Fruit fly (Drosophila melanogaster): ENCODE data around the gene CG7202.

The CG7202 gene

dm6 chr3L:21460149-21460873, 32.3 kb downstream of the CG7202 start (continued):
- peak; percentile 39 for TF ChIP-seq Jarid2 (GFP tag; optimal IDR thresholded peaks at IDR 0.05)
- peak; percentile 26 for TF ChIP-seq CG12769 (tag; optimal IDR thresholded peaks at IDR 0.05)
- TF ChIP-seq Adf1 (GFP tag; IDR thresholded peaks at IDR 0.05) = peak; percentile 89
- peak; percentile 70 for TF ChIP-seq Med (GFP tag)
- TF ChIP-seq vvl (GFP tag; IDR thresholded peaks at IDR 0.05) = peak; percentile 77
- TF ChIP-seq pita (GFP tag; optimal IDR thresholded peaks at IDR 0.05) = no peak
- peak; percentile 93 for TF ChIP-seq Nf-YC (tag; optimal IDR thresholded peaks at IDR 0.05)
- TF ChIP-seq cato (GFP tag; optimal IDR thresholded peaks at IDR 0.05; ENCODE audit: borderline replicate concordance) = no peak
- TF ChIP-seq PHDP (tag; optimal IDR thresholded peaks at IDR 0.05) = no peak
- peak; percentile 48 for TF ChIP-seq ewg (GFP tag; optimal IDR thresholded peaks at IDR 0.05)
- no peak for TF ChIP-seq CG3995 (GFP tag; optimal IDR thresholded peaks at IDR 0.05)

dm6 chr3L:21458736-21459135, 33.8 kb downstream of the CG7202 start:
- TF ChIP-seq ash1 (GFP tag; optimal IDR thresholded peaks at IDR 0.05) = no peak
- TF ChIP-seq Nf-YB (GFP tag; optimal IDR thresholded peaks at IDR 0.05) = peak; percentile 78
- no peak for TF ChIP-seq pan (optimal IDR thresholded peaks at IDR 0.05)
- no peak for TF ChIP-seq pan (GFP tag; optimal IDR thresholded peaks at IDR 0.05 in 1 of 2, IDR thresholded peaks at IDR 0.05 in 1 of 2)
- TF ChIP-seq tup (GFP tag; optimal IDR thresholded peaks at IDR 0.05) = no peak
- no peak for TF ChIP-seq tap (tag; optimal IDR thresholded peaks at IDR 0.05)
- no peak for TF ChIP-seq Ets97D (GFP tag; optimal IDR thresholded peaks at IDR 0.05)
- no peak for TF ChIP-seq CG17385 (GFP tag; optimal IDR thresholded peaks at IDR 0.05)
- TF ChIP-seq yki (optimal IDR thresholded peaks at IDR 0.05) = no peak
- no peak for TF ChIP-seq CG5245 (GFP tag; optimal IDR thresholded peaks at IDR 0.05)
- peak; percentile 70 for TF ChIP-seq grau (tag; optimal IDR thresholded peaks at IDR 0.05)
- TF ChIP-seq prd (optimal IDR thresholded peaks at IDR 0.05) = no peak
- no peak for TF ChIP-seq prd (GFP tag; IDR thresholded peaks at IDR 0.05)
- no peak for TF ChIP-seq CG12942 (GFP tag; optimal IDR thresholded peaks at IDR 0.05)
- no peak for TF ChIP-seq Oaz (GFP tag; IDR thresholded peaks at IDR 0.05)
- TF ChIP-seq dmrt99B (tag; optimal IDR thresholded peaks at IDR 0.05) = no peak
- no peak for TF ChIP-seq ato (GFP tag; IDR thresholded peaks at IDR 0.05; ENCODE audit: partially characterized antibody)
- no peak for TF ChIP-seq sim (GFP tag; IDR thresholded peaks at IDR 0.05)
- no peak for TF ChIP-seq D19B (GFP tag; optimal IDR thresholded peaks at IDR 0.05)
- no peak for TF ChIP-seq gt (GFP tag; IDR thresholded peaks at IDR 0.05)
- TF ChIP-seq CG12659 (GFP tag; optimal IDR thresholded peaks at IDR 0.05) = no peak
- no peak for TF ChIP-seq sqz (GFP tag; optimal IDR thresholded peaks at IDR 0.05)
- no peak for TF ChIP-seq CG11456 (GFP tag; IDR thresholded peaks at IDR 0.05)
- no peak for TF ChIP-seq mam (GFP tag; optimal IDR thresholded peaks at IDR 0.05)
- TF ChIP-seq CG16815 (GFP tag; optimal IDR thresholded peaks at IDR 0.05) = no peak
- TF ChIP-seq CG1233 (GFP tag; optimal IDR thresholded peaks at IDR 0.05) = no peak
- no peak for TF ChIP-seq CG3995 (GFP tag; optimal IDR thresholded peaks at IDR 0.05)
- no peak for TF ChIP-seq danr (GFP tag; IDR thresholded peaks at IDR 0.05)
- TF ChIP-seq CG8281 (tag; optimal IDR thresholded peaks at IDR 0.05) = no peak
- peak; percentile 41; the same call in 1 of the 2 replicates for TF ChIP-seq ara (GFP tag; IDR thresholded peaks at IDR 0.05)
- TF ChIP-seq nerfin-1 (tag; optimal IDR thresholded peaks at IDR 0.05) = no peak
- no peak for TF ChIP-seq CG2202 (tag; optimal IDR thresholded peaks at IDR 0.05)
- no peak for TF ChIP-seq dmrt11E (tag; optimal IDR thresholded peaks at IDR 0.05)
- no peak for TF ChIP-seq az2 (GFP tag; optimal IDR thresholded peaks at IDR 0.05)
- TF ChIP-seq CG7357 (GFP tag; IDR thresholded peaks at IDR 0.05) = no peak
- no peak for TF ChIP-seq repo (GFP tag; optimal IDR thresholded peaks at IDR 0.05)
- no peak for TF ChIP-seq gcm (GFP tag; optimal IDR thresholded peaks at IDR 0.05)
- no peak for TF ChIP-seq CG13287 (GFP tag; IDR thresholded peaks at IDR 0.05; ENCODE audit: partially characterized antibody)
- peak; percentile 17 for TF ChIP-seq cg (GFP tag; optimal IDR thresholded peaks at IDR 0.05)
- no peak for TF ChIP-seq CG11560 (tag; IDR thresholded peaks at IDR 0.05)
